Fruit fly (Drosophila melanogaster) whole organism, wandering third instar larva: ENCODE data around the gene nAChRbeta3.
A peak's percentile ranks its signal among the peaks of the same experiment; 100 is the strongest.

Experiments
- Abd-B ChIP-seq: fragments of >200 bp; optimal IDR thresholded peaks from 2 replicates; lab custom pipeline; 2017; ENCODE audit warnings: missing biosample characterization, missing genetic modification characterization
- CG32264 ChIP-seq: fragments of 200-800 bp; sonication (Bioruptor generic); optimal IDR thresholded peaks from 2 replicates; lab custom pipeline; 2016; ENCODE audit warnings: missing biosample characterization, missing genetic modification characterization
- CG9705 ChIP-seq: fragments of 200-800 bp; sonication (Bioruptor generic); optimal IDR thresholded peaks from 2 replicates; lab custom pipeline; 2018; ENCODE audit warnings: missing biosample characterization, mild to moderate bottlenecking, missing genetic modification characterization
- CrebA ChIP-seq: fragments of 200-800 bp; sonication (Bioruptor generic); optimal IDR thresholded peaks from 2 replicates; lab custom pipeline; 2016; ENCODE audit warnings: missing biosample characterization, mild to moderate bottlenecking, missing genetic modification characterization, borderline replicate concordance
- Dfd ChIP-seq: fragments of >200 bp; optimal IDR thresholded peaks from 2 replicates; lab custom pipeline; 2017; ENCODE audit warnings: missing biosample characterization, missing genetic modification characterization
- Dif ChIP-seq: fragments of 200-275, 200-300 bp; sonication (Bioruptor generic); optimal IDR thresholded peaks from 2 replicates; lab custom pipeline; 2018; ENCODE audit warnings: missing biosample characterization, missing genetic modification characterization; ENCODE audit not compliant: partially characterized antibody
- GATAd ChIP-seq: sonication (Bioruptor generic); optimal IDR thresholded peaks from 2 replicates; lab custom pipeline; 2016; ENCODE audit warnings: missing biosample characterization, missing genetic modification characterization
- HLH106 ChIP-seq: fragments of 200-800 bp; optimal IDR thresholded peaks from 3 replicates; lab custom pipeline; 2019; ENCODE audit warnings: missing biosample characterization, mild to moderate bottlenecking, missing genetic modification characterization, moderate library complexity
- Hnf4 ChIP-seq: fragments of 200-800 bp; sonication (Bioruptor generic); optimal IDR thresholded peaks from 2 replicates; lab custom pipeline; 2016; ENCODE audit warnings: missing biosample characterization, mild to moderate bottlenecking, missing genetic modification characterization
- Hr78 ChIP-seq: fragments of >200 bp; optimal IDR thresholded peaks from 2 replicates; lab custom pipeline; 2017; ENCODE audit warnings: missing biosample characterization, missing genetic modification characterization
- Hr83 ChIP-seq: fragments of 200-300 bp; sonication (Bioruptor generic); optimal IDR thresholded peaks from 2 replicates; lab custom pipeline; 2016; ENCODE audit warnings: missing biosample characterization, mild to moderate bottlenecking, missing genetic modification characterization, moderate library complexity; ENCODE audit not compliant: poor library complexity, severe bottlenecking
- Jra ChIP-seq: sonication (Bioruptor generic); optimal IDR thresholded peaks from 2 replicates; lab custom pipeline; 2016; ENCODE audit warnings: missing biosample characterization, missing genetic modification characterization
- Mio ChIP-seq: sonication (Bioruptor generic); optimal IDR thresholded peaks from 2 replicates; lab custom pipeline; 2016; ENCODE audit warnings: missing biosample characterization, missing genetic modification characterization
- Myc ChIP-seq: fragments of >200 bp; optimal IDR thresholded peaks from 2 replicates; lab custom pipeline; 2017
- N ChIP-seq: fragments of >200 bp; optimal IDR thresholded peaks from 2 replicates; lab custom pipeline; 2018; ENCODE audit warnings: missing biosample characterization, missing external identifiers, missing genetic modification characterization
- OdsH ChIP-seq: fragments of 200-800 bp; sonication (Bioruptor generic); optimal IDR thresholded peaks from 2 replicates; lab custom pipeline; 2016; ENCODE audit warnings: missing biosample characterization, mild to moderate bottlenecking, missing genetic modification characterization
- Rel ChIP-seq, 2 experiments: fragments of 200-800 bp; sonication (Bioruptor generic) in 1 of 2; optimal IDR thresholded peaks; 2 replicates in 1 of 2; 3 replicates in 1 of 2; lab custom pipeline; 2016 to 2019; ENCODE audit warnings: mild to moderate bottlenecking in 2 of 2, missing biosample characterization in 2 of 2, missing genetic modification characterization in 2 of 2, moderate library complexity in 1 of 2
- Sp1 ChIP-seq: fragments of 200-800 bp; sonication (Bioruptor generic); optimal IDR thresholded peaks from 3 replicates; lab custom pipeline; 2019; ENCODE audit warnings: missing biosample characterization, mild to moderate bottlenecking, missing genetic modification characterization, moderate library complexity
- Vsx2 ChIP-seq: fragments of 200-300, 225-300 bp; sonication (Bioruptor generic); optimal IDR thresholded peaks from 2 replicates; lab custom pipeline; 2018; ENCODE audit warnings: missing biosample characterization, missing genetic modification characterization; ENCODE audit not compliant: partially characterized antibody
- br ChIP-seq: fragments of 200-800 bp; sonication (Bioruptor generic); optimal IDR thresholded peaks from 2 replicates; lab custom pipeline; 2016; ENCODE audit warnings: missing biosample characterization, missing genetic modification characterization
- brk ChIP-seq: fragments of 200-800 bp; sonication (Bioruptor generic); optimal IDR thresholded peaks from 2 replicates; lab custom pipeline; 2016; ENCODE audit warnings: missing biosample characterization, mild to moderate bottlenecking, missing genetic modification characterization
- dl ChIP-seq, 2 experiments: fragments of 175-275, 200-275 bp in 1 of 2; fragments of 200-275 bp in 1 of 2; sonication (Bioruptor generic); optimal IDR thresholded peaks; lab custom pipeline; 2018; ENCODE audit warnings: mild to moderate bottlenecking in 2 of 2, missing biosample characterization in 2 of 2, missing genetic modification characterization in 2 of 2, moderate library complexity in 2 of 2; ENCODE audit not compliant: partially characterized antibody in 2 of 2, insufficient read depth in 1 of 2
- dmrt93B ChIP-seq: fragments of 200-800 bp; sonication (Bioruptor generic); optimal IDR thresholded peaks from 2 replicates; lab custom pipeline; 2018; ENCODE audit warnings: missing biosample characterization, mild to moderate bottlenecking, missing genetic modification characterization
- dsf ChIP-seq: sonication (Bioruptor generic); optimal IDR thresholded peaks from 2 replicates; lab custom pipeline; 2016; ENCODE audit warnings: missing biosample characterization, missing genetic modification characterization, borderline replicate concordance
- ey ChIP-seq: fragments of 200-800 bp; sonication (Bioruptor generic); optimal IDR thresholded peaks from 2 replicates; lab custom pipeline; 2016; ENCODE audit warnings: missing biosample characterization, missing genetic modification characterization
- foxo ChIP-seq, 2 experiments: fragments of 200-800 bp; sonication (Bioruptor generic); optimal IDR thresholded peaks; 2 replicates in 1 of 2; 3 replicates in 1 of 2; lab custom pipeline; 2016 to 2017; ENCODE audit warnings: missing biosample characterization in 2 of 2, missing genetic modification characterization in 2 of 2
- fru ChIP-seq: fragments of 200-800 bp; sonication (Bioruptor generic); optimal IDR thresholded peaks from 3 replicates; lab custom pipeline; 2016; ENCODE audit warnings: missing biosample characterization, mild to moderate bottlenecking, missing genetic modification characterization
- h ChIP-seq: fragments of 200-800 bp; sonication (Bioruptor generic); optimal IDR thresholded peaks from 3 replicates; lab custom pipeline; 2016; ENCODE audit warnings: missing biosample characterization, mild to moderate bottlenecking, missing genetic modification characterization
- jim ChIP-seq: fragments of 175-275, 200-325 bp; sonication (Bioruptor generic); optimal IDR thresholded peaks from 2 replicates; lab custom pipeline; 2016; ENCODE audit warnings: missing biosample characterization, mild to moderate bottlenecking, missing genetic modification characterization
- lola ChIP-seq: fragments of >200 bp; optimal IDR thresholded peaks from 2 replicates; lab custom pipeline; 2017; ENCODE audit warnings: missing biosample characterization, missing genetic modification characterization
- pan ChIP-seq: fragments of >200 bp; optimal IDR thresholded peaks from 2 replicates; lab custom pipeline; 2017
- psq ChIP-seq: fragments of 200-800 bp; sonication (Bioruptor generic); optimal IDR thresholded peaks from 3 replicates; lab custom pipeline; 2017; ENCODE audit warnings: missing biosample characterization, mild to moderate bottlenecking, missing genetic modification characterization, moderate library complexity
- rgr ChIP-seq: fragments of 200-800 bp; sonication (Bioruptor generic); optimal IDR thresholded peaks from 3 replicates; lab custom pipeline; 2016; ENCODE audit warnings: missing biosample characterization, mild to moderate bottlenecking, missing genetic modification characterization
- sage ChIP-seq: fragments of 200-800 bp; sonication (Bioruptor generic); optimal IDR thresholded peaks from 2 replicates; lab custom pipeline; 2016; ENCODE audit warnings: missing biosample characterization, mild to moderate bottlenecking, missing genetic modification characterization
- sv ChIP-seq: fragments of 200-800 bp; sonication (Bioruptor generic); optimal IDR thresholded peaks from 3 replicates; lab custom pipeline; 2016; ENCODE audit warnings: missing biosample characterization, missing genetic modification characterization
- tai ChIP-seq: sonication (Bioruptor generic); optimal IDR thresholded peaks from 2 replicates; lab custom pipeline; 2016; ENCODE audit warnings: missing biosample characterization, missing genetic modification characterization
- usp ChIP-seq: fragments of >200 bp; optimal IDR thresholded peaks from 2 replicates; lab custom pipeline; 2017; ENCODE audit warnings: missing biosample characterization, missing genetic modification characterization
- woc ChIP-seq: sonication (Bioruptor generic); optimal IDR thresholded peaks from 2 replicates; lab custom pipeline; 2016; ENCODE audit warnings: missing biosample characterization, mild to moderate bottlenecking, missing genetic modification characterization

Gene nAChRbeta3

DNA sequence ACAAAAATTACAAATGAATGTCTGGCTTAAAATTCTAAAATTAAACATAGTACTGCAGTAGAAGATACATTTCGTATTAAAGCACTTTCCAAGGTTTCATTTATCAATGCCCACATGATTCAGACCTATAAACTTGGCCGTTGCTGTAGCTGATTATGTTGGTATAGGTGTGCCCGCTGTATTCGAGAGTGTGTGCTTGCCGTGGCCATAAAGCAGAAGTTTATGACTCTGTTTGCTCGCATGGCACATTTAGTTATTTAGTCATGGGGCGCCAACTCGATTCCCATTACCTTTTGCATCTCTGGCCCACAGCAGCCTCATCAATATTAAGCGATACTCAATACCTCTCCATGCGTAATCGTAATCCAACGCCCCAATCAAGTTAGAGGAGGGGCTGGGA lies 31.9 kb upstream of the nAChRbeta3 start:
- TF ChIP-seq GATAd: no peak
- no peak for TF ChIP-seq Myc (lab: Kevin White, UChicago)
- no peak for TF ChIP-seq Hr83 (GFP tag; lab: Kevin White, UChicago)
- TF ChIP-seq CrebA (GFP tag; lab: Kevin White, UChicago): no peak
- no peak for TF ChIP-seq Dif (GFP tag; lab: Kevin White, UChicago)
- peak; percentile 12 for TF ChIP-seq h
- TF ChIP-seq usp: no peak
- TF ChIP-seq dmrt93B (GFP tag; lab: Kevin White, UChicago): no peak
- TF ChIP-seq OdsH: peak; percentile 8
- TF ChIP-seq, all 38 proteins: peak for 2

DNA sequence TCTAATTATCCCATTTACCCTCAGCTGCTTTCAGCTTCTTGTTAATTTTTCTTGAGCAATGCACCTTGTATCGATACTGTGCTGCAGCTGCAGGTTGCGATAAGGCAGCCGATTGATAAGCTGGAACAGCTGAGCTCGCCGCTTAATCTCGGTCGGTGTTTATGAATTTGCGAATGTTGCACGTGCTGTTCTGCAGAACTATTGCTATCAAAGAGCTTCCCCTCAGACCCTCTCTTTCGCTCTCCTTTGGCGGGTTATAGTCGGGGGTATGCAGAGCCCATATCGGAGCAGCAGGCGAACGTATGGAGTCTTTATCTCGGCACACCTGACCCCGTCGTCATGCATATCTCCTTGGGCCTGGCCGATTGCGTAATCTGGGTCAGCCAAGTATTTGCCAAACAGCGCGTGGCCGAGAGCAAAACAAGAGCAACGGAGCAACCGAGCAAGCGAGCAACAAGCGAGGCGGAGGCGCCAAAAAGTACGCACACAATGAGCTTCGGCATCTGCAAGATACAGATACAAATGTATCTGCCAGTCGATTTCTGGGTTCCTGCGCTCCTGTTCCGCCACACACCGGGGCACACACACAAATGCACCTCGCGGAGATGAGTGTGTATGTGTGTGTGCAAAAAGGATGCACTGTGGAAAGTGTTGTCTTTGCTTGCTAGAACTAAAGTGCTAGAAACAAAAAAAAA lies 30.7 kb upstream of the nAChRbeta3 start:
- TF ChIP-seq h (no peak), Sp1 (GFP tag; lab: Kevin White, UChicago) (no peak), Myc (lab: Kevin White, UChicago) (no peak), dmrt93B (GFP tag; lab: Kevin White, UChicago) (no peak), psq (no peak), tai (GFP tag; lab: Kevin White, UChicago) (no peak), lola (GFP tag; lab: Kevin White, UChicago) (no peak), N (no peak), rgr (GFP tag; lab: Kevin White, UChicago) (no peak), Jra (no peak), Dif (GFP tag; lab: Kevin White, UChicago) (no peak)

dm6 chr2L:516032-516993 lies 28.6 kb upstream of the nAChRbeta3 start:
- TF ChIP-seq rgr (GFP tag; lab: Kevin White, UChicago) (peak; percentile 58), woc (GFP tag; lab: Kevin White, UChicago) (peak; percentile 23), Hr78 (GFP tag; lab: Kevin White, UChicago) (no peak), Dif (GFP tag; lab: Kevin White, UChicago) (peak; percentile 42), tai (GFP tag; lab: Kevin White, UChicago) (no peak), foxo (GFP tag; optimal IDR thresholded peaks at IDR 0.05; lab: Kevin White, UChicago) (peak in 1 of 2 experiments; percentile 59), CrebA (GFP tag; lab: Kevin White, UChicago) (no peak), Sp1 (GFP tag; lab: Kevin White, UChicago) (peak; percentile 57), sv (GFP tag; lab: Kevin White, UChicago) (peak; percentile 45), br (peak; percentile 71), psq (peak; percentile 52), OdsH (peak; percentile 56), Myc (lab: Kevin White, UChicago) (no peak), lola (GFP tag; lab: Kevin White, UChicago) (no peak), usp (no peak), ey (GFP tag; lab: Kevin White, UChicago) (peak; percentile 49), h (peak; percentile 61), Rel (GFP tag; optimal IDR thresholded peaks at IDR 0.05; lab: Kevin White, UChicago) (no peak), Rel (tag; optimal IDR thresholded peaks at IDR 0.05; lab: Kevin White, UChicago) (peak; percentile 64), dmrt93B (GFP tag; lab: Kevin White, UChicago) (peak; percentile 33), jim (GFP tag; lab: Kevin White, UChicago) (no peak), CG9705 (GFP tag; lab: Kevin White, UChicago) (no peak), dsf (GFP tag; lab: Kevin White, UChicago) (no peak), N (no peak), Hr83 (GFP tag; lab: Kevin White, UChicago) (no peak), brk (GFP tag; lab: Kevin White, UChicago) (no peak), dl (GFP tag; optimal IDR thresholded peaks at IDR 0.05; lab: Kevin White, UChicago; ENCODE audit: insufficient read depth in 1 of 2, partially characterized antibody in 2 of 2) (peak in 1 of 2 experiments; percentile 46), Vsx2 (no peak), Hnf4 (GFP tag; lab: Kevin White, UChicago) (peak; percentile 32), Dfd (GFP tag; lab: Kevin White, UChicago) (peak; percentile 70), fru (GFP tag; lab: Kevin White, UChicago) (peak; percentile 62), Abd-B (GFP tag; lab: Kevin White, UChicago) (no peak), CG32264 (GFP tag; lab: Kevin White, UChicago) (no peak), HLH106 (peak; percentile 55), Mio (GFP tag; lab: Kevin White, UChicago) (no peak), Jra (no peak), sage (no peak), pan (no peak), GATAd (no peak)
- TF ChIP-seq, all 38 proteins: peak for 18
